Fruit fly (Drosophila melanogaster) whole organism, embryonic: Measurements from ENCODE around the gene CG32295.

Experiments used
- Atf6 ChIP-seq: fragments of 200-800 bp; sonication (Bioruptor generic); IDR thresholded peaks from 2 replicates; pipeline ENCODE4 v1.3.6; 2022; ENCODE audit warnings: missing biosample characterization, missing genetic modification characterization
- Bgb ChIP-seq: fragments of 200-800 bp; sonication (Bioruptor generic); IDR thresholded peaks from 2 replicates; pipeline ENCODE4 v1.3.6; 2022; ENCODE audit warnings: missing biosample characterization, missing genetic modification characterization; ENCODE audit not compliant: partially characterized antibody
- CG12236 ChIP-seq: fragments of 200-800 bp; sonication (Bioruptor generic); optimal IDR thresholded peaks from 2 replicates; lab custom pipeline; 2016; ENCODE audit warnings: missing biosample characterization, missing genetic modification characterization
- CG13123 ChIP-seq: fragments of 200-800 bp; sonication (Bioruptor generic); optimal IDR thresholded peaks from 2 replicates; lab custom pipeline; 2016; ENCODE audit warnings: missing biosample characterization, missing genetic modification characterization
- CG15696 ChIP-seq: fragments of 200-800 bp; sonication (Bioruptor generic); optimal IDR thresholded peaks from 2 replicates; lab custom pipeline; 2019; ENCODE audit warnings: missing biosample characterization, mild to moderate bottlenecking, missing genetic modification characterization, moderate library complexity
- CG1602 ChIP-seq: fragments of 200-800 bp; sonication (Bioruptor generic); optimal IDR thresholded peaks from 3 replicates; lab custom pipeline; 2016; ENCODE audit warnings: missing biosample characterization, missing genetic modification characterization
- CG2202 ChIP-seq: fragments of 200-800 bp; sonication (Bioruptor generic); optimal IDR thresholded peaks from 2 replicates; lab custom pipeline; 2018; ENCODE audit warnings: missing biosample characterization, mild to moderate bottlenecking, missing genetic modification characterization
- CG2678 ChIP-seq: fragments of 200-800 bp; sonication (Bioruptor generic); optimal IDR thresholded peaks from 3 replicates; lab custom pipeline; 2019; ENCODE audit warnings: missing biosample characterization, mild to moderate bottlenecking, missing genetic modification characterization, moderate library complexity
- CG6654 ChIP-seq: fragments of 200-800 bp; sonication (Bioruptor generic); optimal IDR thresholded peaks from 2 replicates; lab custom pipeline; 2017; ENCODE audit warnings: missing biosample characterization, mild to moderate bottlenecking, missing genetic modification characterization
- CG6791 ChIP-seq: fragments of 200-800 bp; sonication (Bioruptor generic); IDR thresholded peaks from 3 replicates; pipeline ENCODE4 v1.3.6; 2022; ENCODE audit warnings: missing biosample characterization, missing genetic modification characterization; ENCODE audit not compliant: partially characterized antibody
- CG6813 ChIP-seq: fragments of 200-800 bp; sonication (Bioruptor generic); optimal IDR thresholded peaks from 2 replicates; lab custom pipeline; 2017; ENCODE audit warnings: missing biosample characterization, missing genetic modification characterization, mild to moderate bottlenecking, moderate library complexity, missing genetic modification reagents
- CG7271 ChIP-seq: fragments of 200-800 bp; sonication (Bioruptor generic); optimal IDR thresholded peaks from 2 replicates; lab custom pipeline; 2018; ENCODE audit warnings: missing biosample characterization, mild to moderate bottlenecking, missing genetic modification characterization, moderate library complexity
- CoRest ChIP-seq: fragments of 200-800 bp; sonication (Bioruptor generic); optimal IDR thresholded peaks from 3 replicates; lab custom pipeline; 2018; ENCODE audit warnings: missing biosample characterization, mild to moderate bottlenecking, missing genetic modification characterization, moderate library complexity
- Deaf1 ChIP-seq: fragments of 200-800 bp; optimal IDR thresholded peaks from 3 replicates; lab custom pipeline; 2019; ENCODE audit warnings: missing biosample characterization, mild to moderate bottlenecking, missing genetic modification characterization, moderate library complexity
- Drgx ChIP-seq: fragments of 200-800 bp; sonication (Bioruptor generic); IDR thresholded peaks from 2 replicates; pipeline ENCODE4 v1.3.6; 2022; ENCODE audit warnings: missing biosample characterization, missing genetic modification characterization
- E2f1 ChIP-seq: fragments of 200-800 bp; sonication (Bioruptor generic); IDR thresholded peaks from 2 replicates; pipeline ENCODE4 v1.3.6; 2022; ENCODE audit warnings: missing biosample characterization, missing genetic modification characterization
- Eip74EF ChIP-seq, 2 experiments: fragments of 200-800 bp in 1 of 2; fragments of >200 bp in 1 of 2; sonication (Bioruptor generic) in 1 of 2; optimal IDR thresholded peaks; 2 replicates each; lab custom pipeline; 2017 to 2019; ENCODE audit warnings: missing biosample characterization in 2 of 2, missing genetic modification characterization in 2 of 2, mild to moderate bottlenecking in 1 of 2, moderate library complexity in 1 of 2
- Jarid2 ChIP-seq: fragments of 200-800 bp; sonication (Bioruptor generic); optimal IDR thresholded peaks from 3 replicates; lab custom pipeline; 2017; ENCODE audit warnings: mild to moderate bottlenecking, missing biosample characterization, missing genetic modification reagents, missing genetic modification characterization
- Med ChIP-seq: fragments of 200-800 bp; sonication (Bioruptor generic); peaks from one replicate; lab custom pipeline; 2016; ENCODE audit warnings: missing biosample characterization, missing genetic modification characterization, mild to moderate bottlenecking, inconsistent platforms, moderate library complexity
- Myb ChIP-seq: fragments of 200-800 bp; sonication (Bioruptor generic); optimal IDR thresholded peaks from 2 replicates; lab custom pipeline; 2016; ENCODE audit warnings: missing biosample characterization, missing genetic modification characterization
- Oaz ChIP-seq: fragments of 200-800 bp; sonication (Bioruptor generic); IDR thresholded peaks from 2 replicates; pipeline ENCODE4 v1.3.6; 2022; ENCODE audit warnings: missing biosample characterization, missing genetic modification characterization
- Sox102F ChIP-seq: fragments of 200-800 bp; sonication (Bioruptor generic); optimal IDR thresholded peaks from 2 replicates; lab custom pipeline; 2018; ENCODE audit warnings: missing biosample characterization, mild to moderate bottlenecking, missing genetic modification characterization, moderate library complexity
- Xbp1 ChIP-seq: fragments of 200-800 bp; sonication (Bioruptor generic); optimal IDR thresholded peaks from 3 replicates; lab custom pipeline; 2016; ENCODE audit warnings: missing biosample characterization, mild to moderate bottlenecking, missing genetic modification characterization
- al ChIP-seq: fragments of 200-800 bp; sonication (Bioruptor generic); IDR thresholded peaks from 2 replicates; pipeline ENCODE4 v1.3.6; 2022; ENCODE audit warnings: missing biosample characterization, missing genetic modification characterization
- amos ChIP-seq: fragments of 200-800 bp; sonication (Bioruptor generic); IDR thresholded peaks from 2 replicates; pipeline ENCODE4 v1.3.6; 2022; ENCODE audit warnings: missing biosample characterization, missing genetic modification characterization; ENCODE audit not compliant: partially characterized antibody
- bcd ChIP-seq: fragments of 200-800 bp; sonication (Bioruptor generic); optimal IDR thresholded peaks from 2 replicates; lab custom pipeline; 2017; ENCODE audit warnings: missing biosample characterization, mild to moderate bottlenecking, missing genetic modification characterization
- bowl ChIP-seq: fragments of 200-800 bp; sonication (Bioruptor generic); IDR thresholded peaks from 2 replicates; pipeline ENCODE4 v1.3.6; 2022; ENCODE audit warnings: missing biosample characterization, missing genetic modification characterization
- br ChIP-seq: fragments of >200 bp; optimal IDR thresholded peaks from 2 replicates; lab custom pipeline; 2017
- chinmo ChIP-seq: fragments of 200-800 bp; sonication (Bioruptor generic); IDR thresholded peaks from 4 replicates; pipeline ENCODE4 v1.3.6; 2022; ENCODE audit warnings: missing biosample characterization, missing genetic modification characterization; ENCODE audit not compliant: partially characterized antibody
- chm ChIP-seq: fragments of 200-800 bp; sonication (Bioruptor generic); IDR thresholded peaks from 2 replicates; pipeline ENCODE4 v1.3.6; 2022; ENCODE audit warnings: missing biosample characterization, missing genetic modification characterization
- dysf ChIP-seq: fragments of 200-800 bp; sonication (Bioruptor generic); IDR thresholded peaks from 3 replicates; pipeline ENCODE4 v1.3.6; 2022; ENCODE audit warnings: missing biosample characterization, missing genetic modification characterization
- gcm2 ChIP-seq: fragments of 200-800 bp; sonication (Bioruptor generic); optimal IDR thresholded peaks from 2 replicates; lab custom pipeline; 2016; ENCODE audit warnings: missing biosample characterization, missing genetic modification characterization
- gem ChIP-seq: fragments of 200-800 bp; sonication (Bioruptor generic); optimal IDR thresholded peaks from 2 replicates; lab custom pipeline; 2019; ENCODE audit warnings: missing biosample characterization, mild to moderate bottlenecking, missing genetic modification characterization, moderate library complexity
- insv ChIP-seq, 2 experiments: fragments of 200-800 bp; sonication (Bioruptor generic); optimal IDR thresholded peaks; 3 replicates each; lab custom pipeline; 2016 to 2018; ENCODE audit warnings: missing biosample characterization in 2 of 2, missing genetic modification characterization in 2 of 2
- kni ChIP-seq: fragments of 200-800 bp; sonication (Bioruptor generic); optimal IDR thresholded peaks from 3 replicates; lab custom pipeline; 2017; ENCODE audit warnings: mild to moderate bottlenecking, missing biosample characterization, missing genetic modification reagents, missing genetic modification characterization
- lola ChIP-seq, 3 experiments: fragments of >200 bp in 2 of 3; fragments of 200-800 bp in 1 of 3; sonication (Bioruptor generic) in 1 of 3; optimal IDR thresholded peaks; 2 replicates each; lab custom pipeline; 2017 to 2019; ENCODE audit warnings: missing biosample characterization in 3 of 3, missing genetic modification characterization in 3 of 3, mild to moderate bottlenecking in 1 of 3, moderate library complexity in 1 of 3
- nau ChIP-seq: fragments of 200-800 bp; sonication (Bioruptor generic); optimal IDR thresholded peaks from 3 replicates; lab custom pipeline; 2017; ENCODE audit warnings: missing biosample characterization, mild to moderate bottlenecking, missing genetic modification characterization, missing genetic modification reagents
- nom ChIP-seq: fragments of 200-800 bp; sonication (Bioruptor generic); optimal IDR thresholded peaks from 2 replicates; lab custom pipeline; 2017; ENCODE audit warnings: missing biosample characterization, missing genetic modification characterization, mild to moderate bottlenecking, moderate library complexity, missing genetic modification reagents
- odd ChIP-seq: fragments of 200-800 bp; sonication (Bioruptor generic); optimal IDR thresholded peaks from 2 replicates; lab custom pipeline; 2017; ENCODE audit warnings: missing biosample characterization, mild to moderate bottlenecking, missing genetic modification characterization
- rib ChIP-seq: fragments of 200-800 bp; sonication (Bioruptor generic); IDR thresholded peaks from 2 replicates; pipeline ENCODE4 v1.3.6; 2022; ENCODE audit warnings: missing biosample characterization, missing genetic modification characterization
- sens ChIP-seq: fragments of 200-800 bp; sonication (Bioruptor generic); peaks from one replicate; lab custom pipeline; 2016; ENCODE audit warnings: missing biosample characterization, missing genetic modification characterization

Gene CG32295

dm6 chr3L:2489438-2489837 is 37.3 kb downstream of the CG32295 start (continued):
- TF ChIP-seq E2f1 (no peak), gcm2 (GFP tag; lab: Kevin White, UChicago) (no peak), odd (GFP tag; lab: Kevin White, UChicago) (peak; percentile 47), CG2202 (tag; lab: Kevin White, UChicago) (peak; percentile 56), Sox102F (GFP tag; lab: Kevin White, UChicago) (peak; percentile 39), al (GFP tag; lab: Robert Waterston, UW) (no peak), dysf (GFP tag; lab: Robert Waterston, UW) (no peak), rib (no peak), CG6813 (GFP tag; lab: Kevin White, UChicago) (peak; percentile 83), Atf6 (GFP tag; lab: Robert Waterston, UW) (peak; percentile 37; the same call in 1 of the 2 replicates), Xbp1 (no peak), bcd (GFP tag; lab: Kevin White, UChicago) (no peak), CG1602 (GFP tag; lab: Kevin White, UChicago) (no peak), insv (GFP tag; optimal IDR thresholded peaks at IDR 0.05; lab: Kevin White, UChicago) (no peak), CG15696 (tag; lab: Kevin White, UChicago) (peak; percentile 79), gem (tag; lab: Kevin White, UChicago) (peak; percentile 50), CG6791 (GFP tag; lab: Robert Waterston, UW) (no peak), Eip74EF (GFP tag; optimal IDR thresholded peaks at IDR 0.05; lab: Kevin White, UChicago) (peak in 1 of 2 experiments; percentile 59), br (no peak), lola (GFP tag; optimal IDR thresholded peaks at IDR 0.05; lab: Kevin White, UChicago) (peak in 1 of 3 experiments; percentile 31), CoRest (peak; percentile 4), Oaz (GFP tag; lab: Robert Waterston, UW) (no peak)

dm6 chr3L:2488634-2489033 is 38.1 kb downstream of the CG32295 start, which contains the start of gene CG1146:
CG1146 (plus strand) TSS chr3L:2488804.
- 0 out of 2 replicates have a peak, but pooled peaks have one; percentile 24 for TF ChIP-seq Drgx
- peak; percentile 16 for TF ChIP-seq sens (GFP tag; lab: Kevin White, UChicago)
- TF ChIP-seq CG7271 (tag; lab: Kevin White, UChicago), result no peak
- no peak for TF ChIP-seq Bgb (GFP tag; lab: Robert Waterston, UW)
- TF ChIP-seq chm (GFP tag; lab: Robert Waterston, UW), result no peak
- TF ChIP-seq CG12236 (GFP tag; lab: Kevin White, UChicago), result no peak
- TF ChIP-seq amos (GFP tag; lab: Robert Waterston, UW), result no peak
- TF ChIP-seq kni (GFP tag; lab: Kevin White, UChicago), result no peak
- peak; percentile 48 for TF ChIP-seq nom (GFP tag; lab: Kevin White, UChicago)
- 0 out of 4 replicates have a peak, but pooled peaks have one; percentile 28 for TF ChIP-seq chinmo (GFP tag; lab: Robert Waterston, UW)
- TF ChIP-seq bowl (GFP tag; lab: Robert Waterston, UW), result 0 out of 2 replicates have a peak, but pooled peaks have one; percentile 6
- no peak for TF ChIP-seq nau (GFP tag; lab: Kevin White, UChicago)
- no peak for TF ChIP-seq CG13123
- TF ChIP-seq Jarid2, result peak; percentile 12
- TF ChIP-seq CG2678 (tag; lab: Kevin White, UChicago), result no peak
- TF ChIP-seq Myb, result no peak
- no peak for TF ChIP-seq CG6654
- peak; percentile 96 for TF ChIP-seq Deaf1
- TF ChIP-seq Med (GFP tag; lab: Kevin White, UChicago), result peak; percentile 48
